Worm (Caenorhabditis elegans) whole organism, dauer: ENCODE data around the gene F11E6.8.

Experiments used
- unc-62 ChIP-seq: sonication (generic microtip); optimal IDR thresholded peaks from 2 replicates; lab custom pipeline; 2017; ENCODE audit warnings: missing biosample characterization, missing genetic modification reagents, missing genetic modification characterization

F11E6.8 gene

DNA sequence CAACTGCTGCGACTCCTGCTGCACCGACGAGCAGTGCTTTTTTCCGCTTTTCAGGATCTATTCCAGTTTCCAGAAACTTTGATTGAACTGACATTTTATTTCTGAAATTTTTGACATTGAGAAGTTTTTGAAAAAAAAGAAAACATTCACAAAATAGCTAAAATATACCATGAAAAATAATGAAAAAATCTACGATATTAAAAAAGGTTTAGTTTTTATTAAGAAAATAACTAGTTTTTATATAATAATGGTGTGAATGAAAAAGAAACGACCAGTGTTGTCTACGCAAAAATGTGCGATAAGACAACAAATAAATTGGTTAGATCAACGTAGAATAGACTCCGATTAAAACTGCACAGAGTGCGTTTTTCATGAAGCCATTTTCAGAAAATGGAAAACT is 44.8 kb downstream of the F11E6.8 start, which contains the start of gene pmp-4:
Gene pmp-4 (minus strand): TSS at position 101 of the 400 bp plus-strand sequence.
- no peak for TF ChIP-seq unc-62 (GFP tag; lab: Kevin White, UChicago)

DNA sequence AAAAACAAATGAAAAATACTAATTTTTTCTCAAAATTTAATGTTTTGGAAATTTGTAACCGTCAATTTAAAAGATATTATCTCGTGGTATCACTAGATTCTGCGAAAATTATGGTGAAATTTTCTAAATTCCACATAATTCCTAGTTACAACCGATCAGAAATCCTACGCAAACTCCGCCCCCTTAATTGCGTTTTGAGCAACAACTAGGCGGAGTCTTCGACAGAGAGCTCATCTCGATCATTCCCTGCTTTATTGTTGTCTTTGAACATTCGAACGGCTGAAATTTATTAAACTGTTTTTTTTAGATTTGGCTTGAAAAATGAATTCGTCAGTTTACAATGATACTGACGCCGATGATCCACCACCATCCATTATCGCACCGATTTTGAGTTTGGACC is 50.9 kb downstream of the F11E6.8 start, which contains the start of gene T02D1.4:
Gene T02D1.4 (plus strand): TSS at position 301 of the 400 bp plus-strand sequence.
- TF ChIP-seq unc-62 (GFP tag; lab: Kevin White, UChicago) = no peak

DNA sequence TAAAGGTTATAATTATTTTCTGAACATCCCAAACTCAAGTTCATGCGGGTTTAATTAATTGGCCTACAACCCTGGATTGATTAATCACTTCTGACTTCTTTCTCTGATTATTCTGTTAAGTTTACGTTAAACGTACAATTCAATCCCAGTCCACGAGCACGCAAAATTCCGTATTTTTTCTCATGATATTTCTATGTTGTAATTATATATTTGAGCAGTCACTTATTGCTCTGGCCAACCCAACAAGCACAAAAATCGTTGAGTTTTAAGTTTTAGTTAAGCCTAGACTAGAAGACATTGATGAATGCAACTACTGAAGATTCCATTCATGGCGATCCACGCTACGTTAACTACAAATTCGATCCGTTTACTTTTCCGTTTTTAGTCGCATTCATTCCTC is 54.4 kb downstream of the F11E6.8 start, which contains the start of gene sru-15:
Gene sru-15 (plus strand): TSS at position 301 of the 400 bp plus-strand sequence.
- TF ChIP-seq unc-62 (GFP tag; lab: Kevin White, UChicago) = no peak
